Worm (Caenorhabditis elegans): ENCODE data around the gene T18D3.1.

Gene T18D3.1

DNA sequence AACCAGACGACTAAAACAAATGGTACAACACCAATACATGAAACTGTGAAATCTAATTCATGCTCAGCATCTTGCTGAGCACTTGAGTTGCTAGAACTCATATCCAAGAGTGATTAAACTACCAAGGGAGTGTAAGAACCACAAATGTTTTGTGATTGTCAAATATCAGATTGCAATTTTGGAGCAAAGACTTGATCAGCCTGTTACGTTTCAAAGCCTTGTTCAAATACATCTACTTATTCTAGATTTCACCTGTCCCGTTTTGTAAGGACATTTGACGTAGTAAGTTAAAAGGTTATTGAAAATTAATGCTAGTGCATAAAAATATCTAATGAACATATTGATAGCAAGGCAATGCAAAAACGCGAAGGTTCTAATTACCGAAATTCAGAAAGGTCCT is 22.8 kb downstream of the T18D3.1 start, which contains the start of gene F45E6.1:
Gene F45E6.1 (minus strand): TSS at position 101 of the 400 bp plus-strand sequence.
- TF ChIP-seq B0261.1 (tag; optimal IDR thresholded peaks at IDR 0.05) (no peak), snpc-1.3 (tag; optimal IDR thresholded peaks at IDR 0.05; ENCODE audit: insufficient read depth) (no peak)

ce11 chrX:12478465-12478864 is 23.9 kb downstream of the T18D3.1 start:
- TF ChIP-seq let-526 (GFP tag; IDR thresholded peaks at IDR 0.05) = no peak
- no peak for TF ChIP-seq sptf-2 (GFP tag; optimal IDR thresholded peaks at IDR 0.05)
- TF ChIP-seq ztf-6 (GFP tag; IDR thresholded peaks at IDR 0.05) = no peak
- no peak for TF ChIP-seq zim-3 (tag; optimal IDR thresholded peaks at IDR 0.05)
- no peak for TF ChIP-seq ets-4 (GFP tag; optimal IDR thresholded peaks at IDR 0.05)

DNA sequence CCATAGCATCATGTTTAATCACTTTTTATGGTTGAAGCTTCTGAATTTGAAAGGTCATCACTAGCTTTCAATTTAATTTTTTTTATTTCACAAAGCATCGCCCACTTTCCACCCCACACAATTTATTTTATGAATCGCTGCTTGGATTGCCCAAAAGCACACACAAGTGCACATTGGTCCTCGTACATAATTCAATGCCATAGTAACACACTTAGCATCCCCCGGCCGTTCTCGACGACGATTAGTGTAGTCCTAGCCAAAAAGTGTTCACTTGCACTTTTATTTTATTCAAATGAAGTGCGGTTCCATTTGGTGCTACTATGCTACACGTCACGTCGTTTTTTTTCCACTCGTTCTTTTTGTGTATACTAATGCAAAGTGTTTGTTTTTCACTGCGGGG is 24.5 kb downstream of the T18D3.1 start:
- TF ChIP-seq snpc-1.3 (tag; optimal IDR thresholded peaks at IDR 0.05; ENCODE audit: insufficient read depth) = no peak
- TF ChIP-seq ztf-3 (GFP tag; optimal IDR thresholded peaks at IDR 0.05) = no peak
- TF ChIP-seq egrh-3 (GFP tag; IDR thresholded peaks at IDR 0.05) = no peak
- TF ChIP-seq T07F8.4 (tag; optimal IDR thresholded peaks at IDR 0.05) = no peak
- no peak for TF ChIP-seq ekl-4 (GFP tag; IDR thresholded peaks at IDR 0.05)
- no peak for TF ChIP-seq B0019.2 (GFP tag; conservative IDR thresholded peaks at IDR 0.05)
- no peak for TF ChIP-seq Y53F4B.3 (GFP tag; IDR thresholded peaks at IDR 0.05)
- TF ChIP-seq attf-5 (GFP tag; optimal IDR thresholded peaks at IDR 0.05) = no peak
- no peak for TF ChIP-seq nhr-90 (tag; optimal IDR thresholded peaks at IDR 0.05)
- no peak for TF ChIP-seq atf-7 (tag; optimal IDR thresholded peaks at IDR 0.05)
- no peak for TF ChIP-seq repo-1 (tag; optimal IDR thresholded peaks at IDR 0.05)
- no peak for TF ChIP-seq attf-3 (GFP tag; conservative IDR thresholded peaks at IDR 0.05)

ce11 chrX:12480447-12480998 is 26.0 kb downstream of the T18D3.1 start, which contains the start of gene atf-6:
atf-6 (plus strand) TSS chrX:12480948.
- TF ChIP-seq tbp1 (GFP tag; optimal IDR thresholded peaks at IDR 0.05) (peak; percentile 42), F39B2.1 (GFP tag; IDR thresholded peaks at IDR 0.05) (no peak), pha-4 (tag; optimal IDR thresholded peaks at IDR 0.05) (no peak), F57C9.4 (tag; optimal IDR thresholded peaks at IDR 0.05) (no peak), F33H1.4 (GFP tag; IDR thresholded peaks at IDR 0.05) (no peak), efl-1 (GFP tag; optimal IDR thresholded peaks at IDR 0.05) (no peak), ama-1 (optimal IDR thresholded peaks at IDR 0.05) (no peak), ama-1 (GFP tag; optimal IDR thresholded peaks at IDR 0.05) (no peak), him-1 (tag; optimal IDR thresholded peaks at IDR 0.05) (no peak), T07F8.4 (tag; optimal IDR thresholded peaks at IDR 0.05) (no peak), ekl-4 (GFP tag; IDR thresholded peaks at IDR 0.05) (0 out of 2 replicates have a peak, but pooled peaks have one; percentile 28), xnd-1 (tag; optimal IDR thresholded peaks at IDR 0.05) (no peak), pbrm-1 (GFP tag; IDR thresholded peaks at IDR 0.05) (no peak; the same call in 1 of the 2 replicates), cebp-2 (GFP tag; IDR thresholded peaks at IDR 0.05) (no peak), F37B4.10 (GFP tag; IDR thresholded peaks at IDR 0.05) (no peak), fkh-3 (tag; optimal IDR thresholded peaks at IDR 0.05) (no peak), nfyb-1 (GFP tag; IDR thresholded peaks at IDR 0.05) (no peak), egl-18 (GFP tag; IDR thresholded peaks at IDR 0.05) (no peak), aptf-2 (GFP tag; conservative IDR thresholded peaks at IDR 0.05) (no peak), ceh-58 (GFP tag; IDR thresholded peaks at IDR 0.05) (no peak), atf-7 (tag; optimal IDR thresholded peaks at IDR 0.05) (peak; percentile 45), mel-28 (tag; optimal IDR thresholded peaks at IDR 0.05; ENCODE audit: borderline replicate concordance) (no peak), rcor-1 (GFP tag; IDR thresholded peaks at IDR 0.05) (peak; percentile 41; the same call in 1 of the 2 replicates), chd-7 (tag; optimal IDR thresholded peaks at IDR 0.05) (peak; percentile 65), Y95B8A.8 (GFP tag; IDR thresholded peaks at IDR 0.05) (no peak), ztf-28 (GFP tag; IDR thresholded peaks at IDR 0.05) (no peak), B0336.3 (GFP tag; IDR thresholded peaks at IDR 0.05) (peak; percentile 59; the same call in 1 of the 2 replicates), gei-17 (GFP tag; optimal IDR thresholded peaks at IDR 0.05) (peak; percentile 70), lin-40 (tag; optimal IDR thresholded peaks at IDR 0.05) (peak; percentile 78), F10E7.11 (tag; optimal IDR thresholded peaks at IDR 0.05) (no peak)
